Worm (Caenorhabditis elegans): ENCODE data around the gene F52E1.9.

DNA sequence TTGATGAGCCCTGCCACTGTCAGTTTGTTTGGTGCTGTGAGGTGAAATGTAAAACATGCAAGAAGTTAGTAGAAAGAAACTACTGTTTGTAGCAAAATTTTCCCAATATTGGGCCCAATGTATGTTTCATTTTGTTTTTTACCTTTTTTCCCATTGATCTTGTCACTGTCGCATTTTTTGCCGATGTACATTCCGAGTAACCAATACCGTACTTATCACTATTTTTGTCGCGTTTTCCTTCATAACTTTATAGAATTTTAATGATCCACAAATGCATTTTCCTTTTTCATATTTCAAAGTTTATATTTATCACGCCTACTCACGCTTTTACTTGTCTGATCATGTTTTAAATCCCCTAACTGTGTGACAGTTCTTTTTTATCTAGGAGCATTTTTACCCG lies 44.7 kb downstream of the F52E1.9 start:
- TF ChIP-seq ama-1 (optimal IDR thresholded peaks at IDR 0.05): no peak
- no peak for TF ChIP-seq tbx-37 (GFP tag; conservative IDR thresholded peaks at IDR 0.05)
- TF ChIP-seq tra-4 (tag; optimal IDR thresholded peaks at IDR 0.05): no peak

Measured in whole organism, early embryonic.